Fruit fly (Drosophila melanogaster): Measurements from ENCODE around the gene tal-3A.

The tal-3A gene

dm6 chr3R:13799567-13800429 lies 13.1 kb upstream of the tal-3A start (continued):
- TF ChIP-seq HHEX (GFP tag; optimal IDR thresholded peaks at IDR 0.05): peak; percentile 22
- no peak for TF ChIP-seq Lhr (GFP tag; optimal IDR thresholded peaks at IDR 0.05)
- TF ChIP-seq CG6791 (GFP tag; IDR thresholded peaks at IDR 0.05; ENCODE audit: partially characterized antibody): 0 out of 3 replicates have a peak, but pooled peaks have one; percentile 14
- no peak for TF ChIP-seq TFAM (GFP tag; optimal IDR thresholded peaks at IDR 0.05)
- TF ChIP-seq HLH54F (GFP tag; optimal IDR thresholded peaks at IDR 0.05): no peak
- no peak for TF ChIP-seq CG32767 (GFP tag; IDR thresholded peaks at IDR 0.05)
- peak in 1 of 3 experiments; percentile 63 for TF ChIP-seq lola (GFP tag; optimal IDR thresholded peaks at IDR 0.05)
- TF ChIP-seq Awh (GFP tag; IDR thresholded peaks at IDR 0.05): no peak
- TF ChIP-seq CG9215 (GFP tag; IDR thresholded peaks at IDR 0.05): no peak
- no peak for TF ChIP-seq Dp (GFP tag; optimal IDR thresholded peaks at IDR 0.05)
- no peak for TF ChIP-seq gce (GFP tag; IDR thresholded peaks at IDR 0.05)
- peak; percentile 43 for TF ChIP-seq trem (tag; optimal IDR thresholded peaks at IDR 0.05)
- TF ChIP-seq CG10462 (GFP tag; optimal IDR thresholded peaks at IDR 0.05): no peak
- TF ChIP-seq CG9932 (GFP tag; IDR thresholded peaks at IDR 0.05): no peak
- peak; percentile 51; the same call in 2 of the 3 replicates for TF ChIP-seq CG17361 (GFP tag; IDR thresholded peaks at IDR 0.05)
- TF ChIP-seq Hr51 (GFP tag; optimal IDR thresholded peaks at IDR 0.05): peak in 1 of 2 experiments; percentile 60
- no peak for TF ChIP-seq jigr1 (GFP tag; IDR thresholded peaks at IDR 0.05)
- no peak for TF ChIP-seq dimm (GFP tag; IDR thresholded peaks at IDR 0.05)
- TF ChIP-seq CG10654 (GFP tag; optimal IDR thresholded peaks at IDR 0.05): no peak
- TF ChIP-seq so (GFP tag; IDR thresholded peaks at IDR 0.05): no peak
- no peak for TF ChIP-seq Mad (GFP tag; optimal IDR thresholded peaks at IDR 0.05)
- TF ChIP-seq HLH3B (GFP tag; IDR thresholded peaks at IDR 0.05): 0 out of 2 replicates have a peak, but pooled peaks have one; percentile 24
- no peak for TF ChIP-seq CG12104 (GFP tag; optimal IDR thresholded peaks at IDR 0.05)
- peak; percentile 66 for TF ChIP-seq CG2678 (tag; optimal IDR thresholded peaks at IDR 0.05)
- no peak for TF ChIP-seq CG1832 (GFP tag; optimal IDR thresholded peaks at IDR 0.05)
- TF ChIP-seq NC2β (GFP tag; optimal IDR thresholded peaks at IDR 0.05): no peak
- no peak for TF ChIP-seq CG15011 (GFP tag; optimal IDR thresholded peaks at IDR 0.05)
- TF ChIP-seq grn (GFP tag; optimal IDR thresholded peaks at IDR 0.05): no peak
- TF ChIP-seq ewg (GFP tag; optimal IDR thresholded peaks at IDR 0.05): no peak
- TF ChIP-seq Myb (GFP tag; optimal IDR thresholded peaks at IDR 0.05): no peak
- no peak for TF ChIP-seq pum (GFP tag; optimal IDR thresholded peaks at IDR 0.05)
- peak; percentile 64 for TF ChIP-seq CG11504 (tag; optimal IDR thresholded peaks at IDR 0.05)
- TF ChIP-seq CG13296 (GFP tag; optimal IDR thresholded peaks at IDR 0.05): no peak
- peak; percentile 65 for TF ChIP-seq CG12391 (tag; optimal IDR thresholded peaks at IDR 0.05)
- TF ChIP-seq ATbp (GFP tag; optimal IDR thresholded peaks at IDR 0.05): no peak
- TF ChIP-seq CG16815 (GFP tag; optimal IDR thresholded peaks at IDR 0.05): peak; percentile 24
- TF ChIP-seq Sox100B (GFP tag; optimal IDR thresholded peaks at IDR 0.05): peak; percentile 43
- TF ChIP-seq CHES-1-like (GFP tag; optimal IDR thresholded peaks at IDR 0.05): no peak
- no peak for TF ChIP-seq GATAe (GFP tag; conservative IDR thresholded peaks at IDR 0.05)
- no peak for TF ChIP-seq H2.0 (GFP tag; IDR thresholded peaks at IDR 0.05)
- TF ChIP-seq crp (GFP tag; optimal IDR thresholded peaks at IDR 0.05): no peak
- TF ChIP-seq CG4282 (GFP tag; optimal IDR thresholded peaks at IDR 0.05): no peak
- TF ChIP-seq CG7839 (tag; optimal IDR thresholded peaks at IDR 0.05): peak; percentile 63
- no peak for TF ChIP-seq CG15514 (GFP tag; optimal IDR thresholded peaks at IDR 0.05)
- no peak for TF ChIP-seq maf-S (GFP tag; optimal IDR thresholded peaks at IDR 0.05)
- TF ChIP-seq CG3847 (GFP tag; IDR thresholded peaks at IDR 0.05): no peak
- TF ChIP-seq nerfin-2 (GFP tag; IDR thresholded peaks at IDR 0.05; ENCODE audit: partially characterized antibody): no peak
- no peak for TF ChIP-seq Camta (GFP tag; optimal IDR thresholded peaks at IDR 0.05)

Measured in whole organism, embryonic.